Worm (Caenorhabditis elegans) whole organism, mixed stage, embryonic: Measurements from ENCODE around the gene C45G9.5.

ENCODE experiments used
- M03D4.4 ChIP-seq: sonication (generic microtip); optimal IDR thresholded peaks from 2 replicates; lab custom pipeline; 2017; ENCODE audit warnings: mild to moderate bottlenecking, missing genetic modification characterization, missing compliant biosample characterization
- bed-3 ChIP-seq: fragments of 200-800 bp; sonication (Bioruptor generic); optimal IDR thresholded peaks from 3 replicates; lab custom pipeline; 2018; ENCODE audit warnings: mild to moderate bottlenecking, missing genetic modification characterization, moderate library complexity, missing compliant biosample characterization
- blmp-1 ChIP-seq: fragments of 150-350 bp; optimal IDR thresholded peaks from 2 replicates; lab custom pipeline; 2014; ENCODE audit warnings: missing biosample characterization, missing genetic modification characterization
- ceh-39 ChIP-seq: fragments of 150-350 bp; optimal IDR thresholded peaks from 2 replicates; lab custom pipeline; 2014; ENCODE audit warnings: missing biosample characterization, missing genetic modification characterization
- ceh-43 ChIP-seq: fragments of 200-800 bp; sonication (Bioruptor generic); optimal IDR thresholded peaks from 2 replicates; lab custom pipeline; 2018; ENCODE audit warnings: mild to moderate bottlenecking, missing genetic modification characterization, moderate library complexity, missing compliant biosample characterization
- ceh-83 ChIP-seq: fragments of 200-800 bp; sonication (Bioruptor generic); optimal IDR thresholded peaks from 2 replicates; lab custom pipeline; 2018; ENCODE audit warnings: mild to moderate bottlenecking, missing genetic modification characterization, missing compliant biosample characterization
- ces-1 ChIP-seq: fragments of 150-350 bp; optimal IDR thresholded peaks from 2 replicates; lab custom pipeline; 2014; ENCODE audit warnings: missing biosample characterization, missing genetic modification reagents, missing genetic modification characterization
- cnd-1 ChIP-seq: fragments of 200-800 bp; sonication (Bioruptor generic); optimal IDR thresholded peaks from 2 replicates; lab custom pipeline; 2018; ENCODE audit warnings: mild to moderate bottlenecking, missing genetic modification characterization, missing compliant biosample characterization
- drap-1 ChIP-seq: fragments of 200-800 bp; sonication (Bioruptor generic); optimal IDR thresholded peaks from 3 replicates; lab custom pipeline; 2018; ENCODE audit warnings: mild to moderate bottlenecking, missing genetic modification characterization, missing compliant biosample characterization
- elt-1 ChIP-seq: sonication (generic microtip); optimal IDR thresholded peaks from 2 replicates; lab custom pipeline; 2017; ENCODE audit warnings: missing genetic modification characterization, mild to moderate bottlenecking, missing compliant biosample characterization, antibody characterized with exemption, moderate library complexity, borderline replicate concordance; ENCODE audit not compliant: insufficient read depth
- elt-3 ChIP-seq: fragments of 150-350 bp; optimal IDR thresholded peaks from 2 replicates; lab custom pipeline; 2014; ENCODE audit warnings: missing biosample characterization, missing genetic modification characterization
- flh-1 ChIP-seq: fragments of 200-800 bp; sonication (Bioruptor generic); optimal IDR thresholded peaks from 2 replicates; lab custom pipeline; 2018; ENCODE audit warnings: mild to moderate bottlenecking, missing genetic modification characterization, moderate library complexity, missing compliant biosample characterization
- ham-2 ChIP-seq: fragments of 200-800 bp; sonication (Bioruptor generic); optimal IDR thresholded peaks from 2 replicates; lab custom pipeline; 2018; ENCODE audit warnings: mild to moderate bottlenecking, missing genetic modification characterization, missing compliant biosample characterization
- hlh-1 ChIP-seq: fragments of 150-350 bp; optimal IDR thresholded peaks from 2 replicates; lab custom pipeline; 2014; ENCODE audit warnings: missing biosample characterization, missing genetic modification reagents, missing genetic modification characterization
- lin-13 ChIP-seq: fragments of 150-350 bp; optimal IDR thresholded peaks from 2 replicates; lab custom pipeline; 2014; ENCODE audit warnings: missing biosample characterization, missing genetic modification characterization
- lin-32 ChIP-seq: fragments of 200-800 bp; sonication (Bioruptor generic); optimal IDR thresholded peaks from 2 replicates; lab custom pipeline; 2018; ENCODE audit warnings: mild to moderate bottlenecking, missing genetic modification characterization, missing compliant biosample characterization
- lsy-2 ChIP-seq: fragments of 150-350 bp; optimal IDR thresholded peaks from 2 replicates; lab custom pipeline; 2014; ENCODE audit warnings: missing biosample characterization, missing genetic modification characterization
- mep-1 ChIP-seq: fragments of 150-350 bp; optimal IDR thresholded peaks from 2 replicates; lab custom pipeline; 2017; ENCODE audit warnings: missing biosample characterization, missing genetic modification reagents, missing genetic modification characterization, inconsistent platforms
- mls-2 ChIP-seq: sonication (generic microtip); optimal IDR thresholded peaks from 2 replicates; lab custom pipeline; 2016; ENCODE audit warnings: mild to moderate bottlenecking, missing genetic modification characterization, moderate library complexity, missing compliant biosample characterization
- nhr-12 ChIP-seq: fragments of 150-350 bp; optimal IDR thresholded peaks from 2 replicates; lab custom pipeline; 2014; ENCODE audit warnings: missing biosample characterization, missing genetic modification characterization
- nhr-2 ChIP-seq: fragments of 150-350 bp; optimal IDR thresholded peaks from 2 replicates; lab custom pipeline; 2014; ENCODE audit warnings: missing biosample characterization, missing genetic modification characterization
- nhr-237 ChIP-seq: fragments of 150-350 bp; optimal IDR thresholded peaks from 2 replicates; lab custom pipeline; 2014; ENCODE audit warnings: missing biosample characterization, missing genetic modification characterization
- nhr-28 ChIP-seq: fragments of 150-350 bp; optimal IDR thresholded peaks from 2 replicates; lab custom pipeline; 2014; ENCODE audit warnings: missing biosample characterization, missing genetic modification characterization
- nhr-76 ChIP-seq: sonication (generic microtip); optimal IDR thresholded peaks from 2 replicates; lab custom pipeline; 2017; ENCODE audit warnings: missing biosample characterization, missing genetic modification characterization
- pha-4 ChIP-seq: fragments of 150-350 bp; optimal IDR thresholded peaks from 2 replicates; lab custom pipeline; 2018; ENCODE audit warnings: missing biosample characterization, missing genetic modification reagents, missing genetic modification characterization
- sem-2 ChIP-seq: fragments of 200-800 bp; sonication (Bioruptor generic); optimal IDR thresholded peaks from 2 replicates; lab custom pipeline; 2018; ENCODE audit warnings: mild to moderate bottlenecking, missing genetic modification characterization, missing compliant biosample characterization
- snpc-4 ChIP-seq: fragments of 150-350 bp; optimal IDR thresholded peaks from 2 replicates; lab custom pipeline; 2014; ENCODE audit warnings: missing biosample characterization, missing genetic modification characterization
- sptf-1 ChIP-seq: sonication (generic microtip); optimal IDR thresholded peaks from 2 replicates; lab custom pipeline; 2017; ENCODE audit warnings: mild to moderate bottlenecking, missing genetic modification characterization, moderate library complexity, missing compliant biosample characterization
- tbx-8 ChIP-seq: fragments of 200-800 bp; sonication (Bioruptor generic); optimal IDR thresholded peaks from 2 replicates; lab custom pipeline; 2018; ENCODE audit warnings: mild to moderate bottlenecking, missing genetic modification characterization, moderate library complexity, missing compliant biosample characterization
- unc-120 ChIP-seq: sonication (generic microtip); optimal IDR thresholded peaks from 2 replicates; lab custom pipeline; 2017; ENCODE audit warnings: missing genetic modification characterization, missing compliant biosample characterization; ENCODE audit not compliant: poor library complexity, severe bottlenecking
- unc-39 ChIP-seq: fragments of 150-350 bp; optimal IDR thresholded peaks from 2 replicates; lab custom pipeline; 2014; ENCODE audit warnings: missing biosample characterization, missing genetic modification characterization
- unc-62 ChIP-seq: fragments of 150-350 bp; optimal IDR thresholded peaks from 2 replicates; lab custom pipeline; 2014; ENCODE audit warnings: missing biosample characterization, missing genetic modification reagents, missing genetic modification characterization
- ztf-11 ChIP-seq: fragments of 150-350 bp; optimal IDR thresholded peaks from 2 replicates; lab custom pipeline; 2014; ENCODE audit warnings: missing biosample characterization, missing genetic modification characterization

C45G9.5 gene

ce11 chrIII:5076569-5076968 is 28.7 kb downstream of the C45G9.5 start:
- TF ChIP-seq unc-39 (tag; lab: Kevin White, UChicago) (no peak), cnd-1 (tag; lab: Kevin White, UChicago) (no peak), elt-1 (tag; lab: Kevin White, UChicago) (no peak), lsy-2 (no peak)

- TF ChIP-seq nhr-237 (no peak), nhr-2 (tag; lab: Kevin White, UChicago) (no peak), flh-1 (GFP tag; lab: Kevin White, UChicago) (no peak), bed-3 (GFP tag; lab: Kevin White, UChicago) (no peak), mls-2 (tag; lab: Kevin White, UChicago) (no peak), ces-1 (GFP tag; lab: Kevin White, UChicago) (no peak)
These were observed 29.4 kb downstream of the C45G9.5 start, which contains the start of gene alh-1 for ce11 chrIII:5077150-5077814. alh-1 (plus strand) TSS chrIII:5077764.

- no peak for TF ChIP-seq drap-1 (GFP tag; lab: Kevin White, UChicago)
- no peak for TF ChIP-seq blmp-1 (tag; lab: Kevin White, UChicago)
- no peak for TF ChIP-seq lsy-2
- no peak for TF ChIP-seq lin-32 (GFP tag; lab: Kevin White, UChicago)
- no peak for TF ChIP-seq unc-120 (tag; lab: Kevin White, UChicago)
- no peak for TF ChIP-seq nhr-237
- no peak for TF ChIP-seq snpc-4 (tag; lab: Kevin White, UChicago)
- no peak for TF ChIP-seq elt-3
- TF ChIP-seq sptf-1 = no peak
- no peak for TF ChIP-seq tbx-8
- TF ChIP-seq pha-4 (tag; lab: Kevin White, UChicago) = no peak
- TF ChIP-seq ceh-83 (GFP tag; lab: Kevin White, UChicago) = no peak
- TF ChIP-seq, all 35 proteins: peak for 0
These were observed 30.1 kb downstream of the C45G9.5 start for ce11 chrIII:5078062-5078461.

DNA sequence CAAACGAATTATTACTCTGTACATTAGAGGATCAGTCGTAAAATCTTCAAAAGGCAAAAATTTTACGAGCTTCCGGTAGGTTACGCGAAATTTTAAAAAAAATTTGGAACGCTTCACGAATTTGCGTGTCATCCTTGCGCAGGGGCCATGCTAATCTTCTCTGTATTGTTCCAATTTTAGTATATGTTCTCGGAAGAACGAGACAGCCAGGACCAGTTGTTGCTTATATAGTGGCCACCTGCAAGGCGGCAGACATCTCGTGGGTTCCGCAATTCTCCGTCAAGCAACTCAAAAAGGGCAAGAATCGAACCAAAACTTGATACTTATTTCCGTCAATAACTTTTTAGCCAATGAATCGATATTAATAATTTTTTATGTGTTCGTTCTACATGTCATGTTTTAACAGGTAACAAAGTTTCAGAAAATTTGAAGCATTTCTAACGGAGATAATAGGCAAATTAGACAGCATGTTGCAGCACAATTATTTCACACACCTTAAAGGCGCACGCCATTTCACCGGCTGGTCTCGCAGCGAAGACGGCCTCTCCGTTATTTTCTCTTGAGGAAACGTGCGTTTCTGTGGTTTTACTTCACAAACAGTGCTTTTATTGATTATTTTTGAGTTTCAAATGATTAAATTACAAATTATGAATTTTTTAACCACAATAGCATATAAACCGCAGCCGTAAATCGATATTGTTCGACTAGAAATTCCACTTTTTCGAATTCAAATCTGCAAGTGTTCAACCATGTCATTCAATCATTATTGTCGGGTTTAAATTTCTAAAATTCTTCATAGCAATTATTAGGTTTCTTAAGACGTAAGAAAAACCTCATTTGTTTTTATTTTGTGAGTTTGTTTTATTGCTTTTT is 33.0 kb downstream of the C45G9.5 start:
- TF ChIP-seq elt-1 (tag; lab: Kevin White, UChicago) (peak; percentile 23), cnd-1 (tag; lab: Kevin White, UChicago) (peak; percentile 82), lin-32 (GFP tag; lab: Kevin White, UChicago) (peak; percentile 61), nhr-28 (tag; lab: Kevin White, UChicago) (no peak), ces-1 (GFP tag; lab: Kevin White, UChicago) (peak; percentile 58), sptf-1 (peak; percentile 78), M03D4.4 (tag; lab: Kevin White, UChicago) (peak; percentile 79), mep-1 (tag; lab: Kevin White, UChicago) (peak; percentile 71), hlh-1 (tag; lab: Kevin White, UChicago) (peak; percentile 46), ceh-39 (tag; lab: Kevin White, UChicago) (peak; percentile 21), lin-13 (tag; lab: Kevin White, UChicago) (peak; percentile 60), bed-3 (GFP tag; lab: Kevin White, UChicago) (peak; percentile 60), unc-62 (GFP tag; lab: Kevin White, UChicago) (peak; percentile 4), ham-2 (peak; percentile 56), nhr-12 (tag; lab: Kevin White, UChicago) (no peak), nhr-2 (tag; lab: Kevin White, UChicago) (no peak), flh-1 (GFP tag; lab: Kevin White, UChicago) (no peak), unc-39 (tag; lab: Kevin White, UChicago) (no peak), nhr-237 (peak; percentile 1), pha-4 (tag; lab: Kevin White, UChicago) (peak; percentile 29), sem-2 (GFP tag; lab: Kevin White, UChicago) (peak; percentile 66), ceh-83 (GFP tag; lab: Kevin White, UChicago) (peak; percentile 63), elt-3 (no peak), nhr-76 (tag; lab: Kevin White, UChicago) (no peak), mls-2 (tag; lab: Kevin White, UChicago) (peak; percentile 77), unc-120 (tag; lab: Kevin White, UChicago) (peak; percentile 61), ztf-11 (tag; lab: Kevin White, UChicago) (peak; percentile 48), tbx-8 (peak; percentile 59), lsy-2 (no peak), ceh-43 (GFP tag; lab: Kevin White, UChicago) (peak; percentile 53), drap-1 (GFP tag; lab: Kevin White, UChicago) (peak; percentile 80)
- TF ChIP-seq, all 35 proteins: peak for 23
